Fruit fly (Drosophila melanogaster) whole organism, adult: Measurements from ENCODE around the gene gskt.

ENCODE experiments used
- CG11617 ChIP-seq: fragments of 200-800 bp; sonication (Bioruptor generic); optimal IDR thresholded peaks from 2 replicates; lab custom pipeline; 2017; ENCODE audit warnings: mild to moderate bottlenecking, missing biosample characterization, missing genetic modification reagents, missing genetic modification characterization
- CG12768 ChIP-seq: fragments of 200-800 bp; sonication (Bioruptor generic); optimal IDR thresholded peaks from 2 replicates; lab custom pipeline; 2017; ENCODE audit warnings: missing biosample characterization, missing genetic modification characterization, mild to moderate bottlenecking, moderate library complexity, missing genetic modification reagents
- CG14711 ChIP-seq: fragments of 200-800 bp; sonication (Bioruptor generic); optimal IDR thresholded peaks from 2 replicates; lab custom pipeline; 2018; ENCODE audit warnings: missing biosample characterization, mild to moderate bottlenecking, missing genetic modification characterization, moderate library complexity
- CG1620 ChIP-seq: fragments of 200-800 bp; sonication (Bioruptor generic); optimal IDR thresholded peaks from 2 replicates; lab custom pipeline; 2016; ENCODE audit warnings: missing biosample characterization, missing genetic modification characterization
- CG33017 ChIP-seq: fragments of 200-800 bp; sonication (Bioruptor generic); optimal IDR thresholded peaks from 2 replicates; lab custom pipeline; 2018; ENCODE audit warnings: missing biosample characterization, mild to moderate bottlenecking, missing genetic modification characterization, moderate library complexity
- CG5204 ChIP-seq: fragments of 200-800 bp; sonication (Bioruptor generic); optimal IDR thresholded peaks from 2 replicates; lab custom pipeline; 2016; ENCODE audit warnings: missing biosample characterization, missing genetic modification characterization
- CG7045 ChIP-seq: fragments of 200-800 bp; sonication (Bioruptor generic); optimal IDR thresholded peaks from 2 replicates; lab custom pipeline; 2017; ENCODE audit warnings: missing biosample characterization, mild to moderate bottlenecking, missing genetic modification characterization
- CG7101 ChIP-seq: fragments of 200-800 bp; sonication (Bioruptor generic); optimal IDR thresholded peaks from 2 replicates; lab custom pipeline; 2018; ENCODE audit warnings: missing biosample characterization, mild to moderate bottlenecking, missing genetic modification characterization, moderate library complexity
- Clk ChIP-seq: fragments of 200-800 bp; sonication (Bioruptor generic); optimal IDR thresholded peaks from 2 replicates; lab custom pipeline; 2017; ENCODE audit warnings: missing biosample characterization, missing genetic modification characterization
- Crg-1 ChIP-seq: fragments of 200-800 bp; sonication (Bioruptor generic); optimal IDR thresholded peaks from 2 replicates; lab custom pipeline; 2016; ENCODE audit warnings: missing biosample characterization, missing genetic modification characterization
- Hr96 ChIP-seq: fragments of 200-800 bp; sonication (Bioruptor generic); optimal IDR thresholded peaks from 2 replicates; lab custom pipeline; 2016; ENCODE audit warnings: missing biosample characterization, missing genetic modification characterization
- Mnt ChIP-seq: fragments of 200-800 bp; sonication (Bioruptor generic); optimal IDR thresholded peaks from 2 replicates; lab custom pipeline; 2016; ENCODE audit warnings: missing biosample characterization, mild to moderate bottlenecking, missing genetic modification characterization
- bab1 ChIP-seq: fragments of 200-800 bp; sonication (Bioruptor generic); optimal IDR thresholded peaks from 3 replicates; lab custom pipeline; 2019; ENCODE audit warnings: missing biosample characterization, mild to moderate bottlenecking, missing genetic modification characterization, moderate library complexity
- cic ChIP-seq: fragments of 200-800 bp; sonication (Bioruptor generic); optimal IDR thresholded peaks from 2 replicates; lab custom pipeline; 2017; ENCODE audit warnings: missing biosample characterization, mild to moderate bottlenecking, missing genetic modification characterization, moderate library complexity
- cnc ChIP-seq, 2 experiments: fragments of >200 bp; optimal IDR thresholded peaks; 2 replicates each; lab custom pipeline; 2017
- kay ChIP-seq: fragments of 200-800 bp; sonication (Bioruptor generic); peaks from one replicate; lab custom pipeline; 2016; ENCODE audit warnings: missing biosample characterization, missing genetic modification characterization, borderline replicate concordance
- ovo ChIP-seq: fragments of 200-800 bp; sonication (Bioruptor generic); optimal IDR thresholded peaks from 2 replicates; lab custom pipeline; 2016; ENCODE audit warnings: missing biosample characterization, missing genetic modification characterization
- pad ChIP-seq: fragments of 200-800 bp; sonication (Bioruptor generic); optimal IDR thresholded peaks from 3 replicates; lab custom pipeline; 2017; ENCODE audit warnings: missing biosample characterization, missing genetic modification characterization, mild to moderate bottlenecking, moderate library complexity, missing genetic modification reagents
- tj ChIP-seq: fragments of 200-800 bp; sonication (Bioruptor generic); optimal IDR thresholded peaks from 3 replicates; lab custom pipeline; 2017; ENCODE audit warnings: missing biosample characterization, mild to moderate bottlenecking, missing genetic modification characterization, moderate library complexity
- toe ChIP-seq: fragments of 200-800 bp; sonication (Bioruptor generic); optimal IDR thresholded peaks from 2 replicates; lab custom pipeline; 2016; ENCODE audit warnings: missing biosample characterization, missing genetic modification characterization

The gskt gene

dm6 chr3R:31340769-31341168 lies 31.5 kb upstream of the gskt start:
- TF ChIP-seq tj (GFP tag; lab: Kevin White, UChicago) (peak; percentile 92), Hr96 (GFP tag; lab: Kevin White, UChicago) (no peak), CG7101 (tag; lab: Kevin White, UChicago) (no peak)

dm6 chr3R:31342574-31342973 lies 29.7 kb upstream of the gskt start:
- TF ChIP-seq tj (GFP tag; lab: Kevin White, UChicago) (no peak), Clk (no peak), toe (no peak), CG11617 (no peak), CG5204 (GFP tag; lab: Kevin White, UChicago) (no peak), Hr96 (GFP tag; lab: Kevin White, UChicago) (no peak), CG33017 (tag; lab: Kevin White, UChicago) (no peak), Mnt (GFP tag; lab: Kevin White, UChicago) (no peak), bab1 (GFP tag; lab: Kevin White, UChicago) (no peak), CG7101 (tag; lab: Kevin White, UChicago) (no peak), ovo (no peak), cnc (optimal IDR thresholded peaks at IDR 0.05; lab: Kevin White, UChicago) (no peak)

dm6 chr3R:31345626-31346025 lies 26.6 kb upstream of the gskt start:
- TF ChIP-seq CG1620 = no peak
- no peak for TF ChIP-seq pad (GFP tag; lab: Kevin White, UChicago)
- TF ChIP-seq Crg-1 (GFP tag; lab: Kevin White, UChicago) = no peak
- no peak for TF ChIP-seq cic (GFP tag; lab: Kevin White, UChicago)
- no peak for TF ChIP-seq toe
- no peak for TF ChIP-seq Clk
- TF ChIP-seq tj (GFP tag; lab: Kevin White, UChicago) = no peak
- no peak for TF ChIP-seq CG12768
- no peak for TF ChIP-seq bab1 (GFP tag; lab: Kevin White, UChicago)
- no peak for TF ChIP-seq CG11617
- no peak for TF ChIP-seq Mnt (GFP tag; lab: Kevin White, UChicago)
- TF ChIP-seq kay (GFP tag; lab: Kevin White, UChicago) = no peak
- TF ChIP-seq CG7101 (tag; lab: Kevin White, UChicago) = no peak
- TF ChIP-seq CG5204 (GFP tag; lab: Kevin White, UChicago) = no peak
- no peak for TF ChIP-seq CG14711 (tag; lab: Kevin White, UChicago)
- TF ChIP-seq CG33017 (tag; lab: Kevin White, UChicago) = no peak

dm6 chr3R:31346657-31347056 lies 25.6 kb upstream of the gskt start:
- no peak for TF ChIP-seq toe
- TF ChIP-seq CG7045 (GFP tag; lab: Kevin White, UChicago) = no peak
- no peak for TF ChIP-seq tj (GFP tag; lab: Kevin White, UChicago)
- no peak for TF ChIP-seq CG12768
- TF ChIP-seq Mnt (GFP tag; lab: Kevin White, UChicago) = no peak
- no peak for TF ChIP-seq Clk
- TF ChIP-seq CG1620 = no peak
- no peak for TF ChIP-seq cic (GFP tag; lab: Kevin White, UChicago)
- TF ChIP-seq cnc (optimal IDR thresholded peaks at IDR 0.05; lab: Kevin White, UChicago) = no peak
- TF ChIP-seq pad (GFP tag; lab: Kevin White, UChicago) = no peak
- TF ChIP-seq Crg-1 (GFP tag; lab: Kevin White, UChicago) = no peak
- TF ChIP-seq CG7101 (tag; lab: Kevin White, UChicago) = no peak
- TF ChIP-seq kay (GFP tag; lab: Kevin White, UChicago) = no peak
- TF ChIP-seq CG14711 (tag; lab: Kevin White, UChicago) = no peak
- no peak for TF ChIP-seq CG5204 (GFP tag; lab: Kevin White, UChicago)
- no peak for TF ChIP-seq ovo
- TF ChIP-seq CG33017 (tag; lab: Kevin White, UChicago) = no peak
- no peak for TF ChIP-seq bab1 (GFP tag; lab: Kevin White, UChicago)
- no peak for TF ChIP-seq Hr96 (GFP tag; lab: Kevin White, UChicago)

- no peak for TF ChIP-seq kay (GFP tag; lab: Kevin White, UChicago)
Observed at dm6 chr3R:31363615-31364014, 8.6 kb upstream of the gskt start.

dm6 chr3R:31369054-31369453 lies 3.2 kb upstream of the gskt start:
- no peak for TF ChIP-seq CG33017 (tag; lab: Kevin White, UChicago)

- TF ChIP-seq CG7101 (tag; lab: Kevin White, UChicago) (no peak), ovo (no peak)
Observed at dm6 chr3R:31370204-31370603, 2.0 kb upstream of the gskt start.

dm6 chr3R:31380489-31380888 lies 8.3 kb downstream of the gskt start:
- TF ChIP-seq Crg-1 (GFP tag; lab: Kevin White, UChicago) (no peak), CG1620 (no peak), cnc (optimal IDR thresholded peaks at IDR 0.05; lab: Kevin White, UChicago) (no peak), Hr96 (GFP tag; lab: Kevin White, UChicago) (no peak), ovo (no peak), CG7045 (GFP tag; lab: Kevin White, UChicago) (no peak), Mnt (GFP tag; lab: Kevin White, UChicago) (no peak)
